Worm (Caenorhabditis elegans) whole organism, L4 larva: Measurements from ENCODE around the gene msh-5.
A peak's percentile ranks its signal among the peaks of the same experiment; 100 is the strongest.

ENCODE experiments used
- F26F4.8 ChIP-seq: fragments of 200-800 bp; sonication (Bioruptor generic); conservative IDR thresholded peaks from 2 replicates; pipeline ENCODE4 v1.3.6; 2022; ENCODE audit warnings: missing genetic modification characterization, missing compliant biosample characterization
- F37D6.2 ChIP-seq: sonication (generic microtip); optimal IDR thresholded peaks from 2 replicates; lab custom pipeline; 2016; ENCODE audit warnings: mild to moderate bottlenecking, missing genetic modification characterization, missing compliant biosample characterization
- attf-4 ChIP-seq: sonication (generic microtip); optimal IDR thresholded peaks from 3 replicates; lab custom pipeline; 2017; ENCODE audit warnings: missing biosample characterization, missing genetic modification characterization
- ceh-62 ChIP-seq: sonication (generic microtip); optimal IDR thresholded peaks from 2 replicates; lab custom pipeline; 2017; ENCODE audit warnings: missing biosample characterization, missing genetic modification characterization
- daf-8 ChIP-seq: fragments of 200-800 bp; sonication (Bioruptor generic); IDR thresholded peaks from 2 replicates; pipeline ENCODE4 v1.3.6; 2022; ENCODE audit warnings: missing genetic modification characterization, missing compliant biosample characterization
- dmd-8 ChIP-seq: fragments of 200-800 bp; sonication (Bioruptor generic); IDR thresholded peaks from 2 replicates; pipeline ENCODE4 v1.3.6; 2022; ENCODE audit warnings: missing genetic modification characterization, missing compliant biosample characterization
- fkh-10 ChIP-seq: fragments of 150-350 bp; optimal IDR thresholded peaks from 2 replicates; lab custom pipeline; 2014; ENCODE audit warnings: missing biosample characterization, missing genetic modification reagents, missing genetic modification characterization
- lsy-2 ChIP-seq, 2 experiments: fragments of 150-350 bp in 1 of 2; sonication (generic microtip) in 1 of 2; optimal IDR thresholded peaks; 2 replicates each; lab custom pipeline; 2014 to 2017; ENCODE audit warnings: missing biosample characterization in 2 of 2, missing genetic modification characterization in 2 of 2
- madf-5 ChIP-seq, 2 experiments: fragments of 200-800 bp; sonication (Bioruptor generic); IDR thresholded peaks; 2 replicates each; pipeline ENCODE4 v1.3.6; 2022; ENCODE audit warnings: missing compliant biosample characterization in 2 of 2, missing genetic modification characterization in 2 of 2
- mes-2 ChIP-seq: sonication (generic microtip); optimal IDR thresholded peaks from 2 replicates; lab custom pipeline; 2016; ENCODE audit warnings: missing genotype, mild to moderate bottlenecking, missing genetic modification characterization, missing compliant biosample characterization; ENCODE audit not compliant: poor library complexity, severe bottlenecking
- nhr-102 ChIP-seq: sonication (generic microtip); optimal IDR thresholded peaks from 2 replicates; lab custom pipeline; 2016; ENCODE audit warnings: mild to moderate bottlenecking, missing genetic modification characterization, moderate library complexity, missing compliant biosample characterization
- nhr-28 ChIP-seq: fragments of 150-350 bp; optimal IDR thresholded peaks from 2 replicates; lab custom pipeline; 2014; ENCODE audit warnings: missing biosample characterization, missing genetic modification characterization
- nhr-6 ChIP-seq: fragments of 150-350 bp; optimal IDR thresholded peaks from 2 replicates; lab custom pipeline; 2014; ENCODE audit warnings: missing biosample characterization, missing genetic modification characterization
- nhr-76 ChIP-seq: fragments of 150-350 bp; optimal IDR thresholded peaks from 2 replicates; lab custom pipeline; 2014; ENCODE audit warnings: missing biosample characterization, missing genetic modification characterization
- pha-4 ChIP-seq, 2 experiments: fragments of 150-350 bp in 1 of 2; fragments of 200-800 bp in 1 of 2; sonication (Bioruptor generic) in 1 of 2; IDR thresholded peaks in 1 of 2; optimal IDR thresholded peaks in 1 of 2; 2 replicates each; pipeline versions ENCODE4 v1.3.6 to Lab custom; 2014 to 2022; ENCODE audit warnings: missing genetic modification characterization in 2 of 2, missing genetic modification reagents in 2 of 2, missing biosample characterization in 1 of 2, missing compliant biosample characterization in 1 of 2
- snpc-1.2 ChIP-seq: fragments of 200-800 bp; sonication (Bioruptor generic); IDR thresholded peaks from 2 replicates; pipeline ENCODE4 v1.3.6; 2022; ENCODE audit warnings: missing genetic modification reagents, missing genetic modification characterization, missing compliant biosample characterization
- unc-130 ChIP-seq: sonication (generic microtip); optimal IDR thresholded peaks from 2 replicates; lab custom pipeline; 2016; ENCODE audit warnings: missing genetic modification reagents, missing genetic modification characterization, missing compliant biosample characterization

The msh-5 gene

DNA sequence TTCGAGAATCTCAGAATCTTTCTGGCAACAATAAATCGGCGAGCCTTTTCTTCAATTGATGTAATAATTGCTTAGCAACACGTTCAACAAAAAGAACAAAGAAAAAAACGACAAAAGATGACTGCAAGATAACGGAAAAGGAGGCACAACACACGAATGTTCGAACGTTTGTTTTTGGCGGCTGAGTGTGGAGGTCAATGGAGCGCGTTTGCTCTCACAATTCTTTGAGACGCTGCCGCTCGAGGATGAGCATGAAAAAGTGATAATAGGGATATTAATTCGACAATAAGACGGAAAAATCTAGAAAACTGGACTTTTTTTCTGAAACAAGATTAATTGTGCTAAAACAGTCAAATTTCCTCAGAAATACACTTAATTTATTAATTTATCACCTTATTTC is 50.9 kb downstream of the msh-5 start (continued):
- TF ChIP-seq fkh-10 (GFP tag; lab: Kevin White, UChicago): no peak
- no peak for TF ChIP-seq nhr-102 (tag; lab: Kevin White, UChicago)
- TF ChIP-seq dmd-8 (GFP tag; lab: Robert Waterston, UW): no peak
- TF ChIP-seq pha-4 (GFP tag; IDR thresholded peaks at IDR 0.05; lab: Robert Waterston, UW): no peak
- no peak for TF ChIP-seq pha-4 (tag; optimal IDR thresholded peaks at IDR 0.05; lab: Kevin White, UChicago)
- TF ChIP-seq F26F4.8 (GFP tag; lab: Robert Waterston, UW): no peak
- TF ChIP-seq madf-5 (GFP tag; IDR thresholded peaks at IDR 0.05; lab: Robert Waterston, UW): no peak
- no peak for TF ChIP-seq daf-8 (GFP tag; lab: Robert Waterston, UW)
- peak in 1 of 2 experiments; percentile 20 for TF ChIP-seq lsy-2 (tag; optimal IDR thresholded peaks at IDR 0.05; lab: Kevin White, UChicago)
- no peak for TF ChIP-seq unc-130 (GFP tag; lab: Kevin White, UChicago)
- no peak for TF ChIP-seq attf-4 (tag; lab: Kevin White, UChicago)
- no peak for TF ChIP-seq F37D6.2 (tag; lab: Kevin White, UChicago)
- peak; percentile 7 for TF ChIP-seq nhr-28 (tag; lab: Kevin White, UChicago)
- peak; percentile 57 for TF ChIP-seq mes-2 (tag; lab: Kevin White, UChicago)
- no peak for TF ChIP-seq snpc-1.2 (GFP tag; lab: Robert Waterston, UW)
- TF ChIP-seq, all 104 proteins: peak for 7

DNA sequence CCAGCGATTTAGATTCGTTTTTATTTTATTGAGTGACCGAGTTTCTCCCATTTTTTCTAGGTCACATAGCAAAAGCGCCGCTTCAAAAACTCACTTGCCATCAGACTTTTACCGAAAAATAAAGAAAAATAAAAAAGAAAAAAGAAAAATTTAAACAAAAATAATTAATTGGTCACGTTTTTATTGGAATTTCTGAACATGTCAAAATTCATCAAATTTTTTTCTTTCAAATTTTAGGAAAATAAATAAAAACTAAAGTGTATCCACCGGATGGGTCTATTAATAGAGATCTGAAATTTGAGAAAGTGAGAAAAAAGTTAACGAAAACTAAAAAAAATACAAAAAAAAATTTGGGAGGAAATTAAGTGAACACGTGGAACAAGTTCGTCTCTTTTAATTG is 54.5 kb downstream of the msh-5 start, which contains the start of gene C48D1.9:
Gene C48D1.9, minus strand, starts transcription at position 101 of the 400 bp plus-strand sequence.
- TF ChIP-seq attf-4 (tag; lab: Kevin White, UChicago) (no peak), nhr-6 (tag; lab: Kevin White, UChicago) (no peak), nhr-76 (tag; lab: Kevin White, UChicago) (no peak), ceh-62 (no peak)
